Worm (Caenorhabditis elegans) whole organism, early embryonic: ENCODE results near the gene W03F8.4.

ENCODE experiments used
- B0310.2 ChIP-seq: sonication (generic microtip); optimal IDR thresholded peaks from 2 replicates; lab custom pipeline; 2016; ENCODE audit warnings: mild to moderate bottlenecking, missing genetic modification characterization, missing compliant biosample characterization
- F13C5.2 ChIP-seq: sonication (generic microtip); optimal IDR thresholded peaks from 2 replicates; lab custom pipeline; 2017; ENCODE audit warnings: mild to moderate bottlenecking, missing genetic modification characterization, inconsistent platforms, missing compliant biosample characterization
- ama-1 ChIP-seq: fragments of 150-350 bp; optimal IDR thresholded peaks from 2 replicates; lab custom pipeline; 2014
- ceh-13 ChIP-seq: fragments of 200-800 bp; sonication (Bioruptor generic); optimal IDR thresholded peaks from 2 replicates; lab custom pipeline; 2018; ENCODE audit warnings: mild to moderate bottlenecking, missing genetic modification characterization, missing compliant biosample characterization
- ceh-36 ChIP-seq: sonication (generic microtip); optimal IDR thresholded peaks from 2 replicates; lab custom pipeline; 2016; ENCODE audit warnings: missing genetic modification characterization, inconsistent platforms, missing compliant biosample characterization
- ets-7 ChIP-seq: sonication (generic microtip); optimal IDR thresholded peaks from 2 replicates; lab custom pipeline; 2016; ENCODE audit warnings: missing genotype, missing genetic modification characterization, missing compliant biosample characterization
- flt-1 ChIP-seq: fragments of 200-800 bp; sonication (Bioruptor generic); IDR thresholded peaks from 2 replicates; pipeline ENCODE4 v1.3.6; 2022; ENCODE audit warnings: missing genetic modification characterization, missing compliant biosample characterization
- hmg-4 ChIP-seq: fragments of 200-800 bp; sonication (Bioruptor generic); optimal IDR thresholded peaks from 2 replicates; lab custom pipeline; 2018; ENCODE audit warnings: mild to moderate bottlenecking, missing genetic modification characterization, missing compliant biosample characterization
- pes-1 ChIP-seq: fragments of 200-800 bp; sonication (Bioruptor generic); IDR thresholded peaks from 2 replicates; pipeline ENCODE4 v1.3.6; 2022; ENCODE audit warnings: missing genetic modification reagents, missing genetic modification characterization, missing compliant biosample characterization
- scrt-1 ChIP-seq: fragments of 200-800 bp; sonication (Bioruptor generic); IDR thresholded peaks from 2 replicates; pipeline ENCODE4 v1.3.6; 2022; ENCODE audit warnings: missing genetic modification characterization, missing compliant biosample characterization
- sea-1 ChIP-seq: fragments of 200-800 bp; sonication (Bioruptor generic); conservative IDR thresholded peaks from 2 replicates; pipeline ENCODE4 v1.3.6; 2022; ENCODE audit warnings: missing genetic modification characterization, missing compliant biosample characterization
- tbx-11 ChIP-seq: fragments of 200-800 bp; sonication (Bioruptor generic); IDR thresholded peaks from 2 replicates; pipeline ENCODE4 v1.3.6; 2022; ENCODE audit warnings: missing genetic modification characterization, missing compliant biosample characterization
- tbx-37 ChIP-seq: fragments of 200-800 bp; sonication (Bioruptor generic); conservative IDR thresholded peaks from 2 replicates; pipeline ENCODE4 v1.3.6; 2022; ENCODE audit warnings: missing genetic modification reagents, missing genetic modification characterization, missing compliant biosample characterization
- tra-4 ChIP-seq: sonication (generic microtip); optimal IDR thresholded peaks from 2 replicates; lab custom pipeline; 2017; ENCODE audit warnings: missing genetic modification characterization, missing compliant biosample characterization

DNA sequence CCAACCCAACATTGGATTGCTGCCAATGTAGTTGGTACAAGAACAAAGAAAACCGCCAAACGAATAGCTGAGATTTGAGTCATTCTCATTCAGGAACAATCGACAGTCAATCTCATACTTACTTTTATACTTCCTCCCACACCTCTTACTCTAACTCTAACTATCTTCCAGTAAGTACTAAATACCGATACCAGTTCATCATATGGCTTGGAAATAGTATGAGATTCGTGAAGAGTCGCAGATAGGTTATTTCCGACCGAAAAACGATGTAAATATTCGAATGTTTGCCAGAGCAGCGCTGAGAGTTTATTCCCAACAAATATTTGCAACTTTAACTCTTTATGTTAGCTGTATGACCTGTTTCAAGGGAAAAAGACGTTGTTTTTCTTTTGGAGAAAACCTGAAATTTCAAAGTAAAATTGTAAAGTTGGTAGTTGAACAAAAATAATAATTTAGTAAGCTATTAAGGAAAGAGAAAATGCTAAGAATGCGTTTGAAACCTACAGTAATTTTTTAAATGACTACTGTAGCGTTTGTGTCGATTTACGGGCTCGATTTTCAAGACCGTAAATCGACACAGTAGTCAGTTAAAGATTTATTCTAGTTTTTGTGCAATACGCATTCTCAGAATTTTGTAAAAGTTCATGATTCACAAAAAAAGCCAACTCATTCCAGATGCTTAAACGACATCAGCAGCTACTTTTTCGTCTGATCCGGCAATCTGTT lies 2.7 kb downstream of the W03F8.4 start, which contains the start of the genes W03F8.6 and mtrf-1L:
- no peak for TF ChIP-seq tra-4 (tag; lab: Kevin White, UChicago)
- TF ChIP-seq ets-7 (tag; lab: Kevin White, UChicago): no peak
- no peak for TF ChIP-seq flt-1 (GFP tag; lab: Robert Waterston, UW)
- no peak for TF ChIP-seq tbx-11 (GFP tag; lab: Robert Waterston, UW)
- no peak for TF ChIP-seq ama-1
- no peak for TF ChIP-seq sea-1 (GFP tag; lab: Robert Waterston, UW)
- no peak for TF ChIP-seq ceh-36
- TF ChIP-seq hmg-4 (GFP tag; lab: Kevin White, UChicago): no peak
- no peak for TF ChIP-seq pes-1
- TF ChIP-seq scrt-1 (GFP tag; lab: Robert Waterston, UW): no peak
- no peak for TF ChIP-seq B0310.2 (tag; lab: Kevin White, UChicago)
- no peak for TF ChIP-seq F13C5.2
- TF ChIP-seq tbx-37 (GFP tag; lab: Robert Waterston, UW): no peak
- TF ChIP-seq ceh-13 (GFP tag; lab: Kevin White, UChicago): no peak
